Worm (Caenorhabditis elegans) whole organism, L1 larva: ENCODE data around the gene F49C12.11.

ENCODE experiments used
- lin-15B ChIP-seq: fragments of 150-350 bp; sonication (generic microtip); optimal IDR thresholded peaks from 3 replicates; lab custom pipeline; 2014; ENCODE audit warnings: missing biosample characterization, missing genetic modification characterization
- nhr-28 ChIP-seq: fragments of 150-350 bp; optimal IDR thresholded peaks from 2 replicates; lab custom pipeline; 2014; ENCODE audit warnings: missing biosample characterization, missing genetic modification characterization
- snpc-4 ChIP-seq: fragments of 150-350 bp; optimal IDR thresholded peaks from 2 replicates; lab custom pipeline; 2014; ENCODE audit warnings: missing biosample characterization, missing genetic modification characterization
- unc-130 ChIP-seq: fragments of 150-350 bp; optimal IDR thresholded peaks from 2 replicates; lab custom pipeline; 2017; ENCODE audit warnings: missing biosample characterization, missing genetic modification characterization, inconsistent platforms

ce11 chrIV:9327706-9328105 lies 8.5 kb downstream of the F49C12.11 start, which contains the start of gene clec-183:
- TF ChIP-seq lin-15B (tag; lab: Kevin White, UChicago) (no peak), nhr-28 (tag; lab: Kevin White, UChicago) (no peak), unc-130 (tag; lab: Kevin White, UChicago) (no peak), snpc-4 (tag; lab: Kevin White, UChicago) (no peak)
